Fruit fly (Drosophila melanogaster) whole organism, prepupa: ENCODE measurements around the gene MED1.

Experiments used
- CG6854 ChIP-seq: fragments of 200-800 bp; sonication (Bioruptor generic); optimal IDR thresholded peaks from 2 replicates; lab custom pipeline; 2017; ENCODE audit warnings: missing biosample characterization, mild to moderate bottlenecking, missing genetic modification characterization
- CG7368 ChIP-seq: fragments of 200-800 bp; sonication (Bioruptor generic); optimal IDR thresholded peaks from 3 replicates; lab custom pipeline; 2016; ENCODE audit warnings: missing biosample characterization, missing genetic modification characterization
- Gug ChIP-seq: fragments of 200-800 bp; sonication (Bioruptor generic); IDR thresholded peaks from 2 replicates; pipeline ENCODE4 v1.3.6; 2022; ENCODE audit warnings: missing biosample characterization, missing genetic modification characterization
- Sox102F ChIP-seq: fragments of 200-800 bp; sonication (Bioruptor generic); optimal IDR thresholded peaks from 2 replicates; lab custom pipeline; 2016; ENCODE audit warnings: missing biosample characterization, mild to moderate bottlenecking, missing genetic modification characterization
- dsx ChIP-seq: fragments of 200-800 bp; optimal IDR thresholded peaks from 3 replicates; lab custom pipeline; 2019; ENCODE audit warnings: missing biosample characterization, mild to moderate bottlenecking, missing genetic modification characterization, moderate library complexity; ENCODE audit not compliant: poor library complexity, severe bottlenecking

- TF ChIP-seq dsx (GFP tag; lab: Kevin White, UChicago) (no peak), Gug (GFP tag; lab: Robert Waterston, UW) (no peak), CG6854 (GFP tag; lab: Kevin White, UChicago) (no peak), CG7368 (no peak), Sox102F (GFP tag; lab: Kevin White, UChicago) (no peak)
Measured at dm6 chr3L:21671839-21672238, 37.6 kb upstream of the MED1 start, which contains the start of gene CG11249.
